Fruit fly (Drosophila melanogaster) whole organism, adult: ENCODE measurements around the gene CG43245.

Experiments used
- CG33017 ChIP-seq: fragments of 200-800 bp; sonication (Bioruptor generic); optimal IDR thresholded peaks from 2 replicates; lab custom pipeline; 2018; ENCODE audit warnings: missing biosample characterization, mild to moderate bottlenecking, missing genetic modification characterization, moderate library complexity
- Clk ChIP-seq: fragments of 200-800 bp; sonication (Bioruptor generic); optimal IDR thresholded peaks from 2 replicates; lab custom pipeline; 2017; ENCODE audit warnings: missing biosample characterization, missing genetic modification characterization
- Crg-1 ChIP-seq: fragments of 200-800 bp; sonication (Bioruptor generic); optimal IDR thresholded peaks from 2 replicates; lab custom pipeline; 2016; ENCODE audit warnings: missing biosample characterization, missing genetic modification characterization

dm6 chr3L:10795911-10796310 is 24.2 kb downstream of the CG43245 start:
- no peak for TF ChIP-seq Clk
- no peak for TF ChIP-seq Crg-1
- no peak for TF ChIP-seq CG33017 (tag; lab: Kevin White, UChicago)
